Worm (Caenorhabditis elegans) whole organism, young adult: ENCODE measurements around the gene exos-1.
A peak's percentile ranks its signal among the peaks of the same experiment; 100 is the strongest.

Source experiments
- F10E7.11 ChIP-seq: sonication (generic microtip); optimal IDR thresholded peaks from 2 replicates; lab custom pipeline; 2017; ENCODE audit warnings: mild to moderate bottlenecking, missing genetic modification characterization, moderate library complexity, missing compliant biosample characterization
- F22D6.2 ChIP-seq: sonication (generic microtip); optimal IDR thresholded peaks from 2 replicates; lab custom pipeline; 2016; ENCODE audit warnings: mild to moderate bottlenecking, missing genetic modification characterization, missing compliant biosample characterization
- F39B2.1 ChIP-seq: fragments of 200-800 bp; sonication (Bioruptor generic); IDR thresholded peaks from 2 replicates; pipeline ENCODE4 v1.3.6; 2022; ENCODE audit warnings: missing genetic modification reagents, missing genetic modification characterization, missing compliant biosample characterization
- F49E8.2 ChIP-seq: sonication (generic microtip); optimal IDR thresholded peaks from 3 replicates; lab custom pipeline; 2017; ENCODE audit warnings: missing genetic modification characterization, mild to moderate bottlenecking, missing compliant biosample characterization, antibody characterized with exemption, moderate library complexity; ENCODE audit not compliant: insufficient read depth
- F57C9.4 ChIP-seq: sonication (generic microtip); optimal IDR thresholded peaks from 2 replicates; lab custom pipeline; 2017; ENCODE audit warnings: mild to moderate bottlenecking, missing genetic modification characterization, missing compliant biosample characterization
- K11D2.4 ChIP-seq: fragments of 200-800 bp; sonication (Bioruptor generic); IDR thresholded peaks from 2 replicates; pipeline ENCODE4 v1.3.6; 2022; ENCODE audit warnings: missing genetic modification reagents, missing genetic modification characterization, missing compliant biosample characterization
- K12H6.12 ChIP-seq: fragments of 200-800 bp; sonication (Bioruptor generic); optimal IDR thresholded peaks from 2 replicates; lab custom pipeline; 2018; ENCODE audit warnings: mild to moderate bottlenecking, missing genetic modification characterization, missing compliant biosample characterization
- Y53G8AR.9 ChIP-seq: fragments of 200-800 bp; sonication (Bioruptor generic); conservative IDR thresholded peaks from 2 replicates; pipeline ENCODE4 v1.3.6; 2022; ENCODE audit warnings: missing genetic modification reagents, missing genetic modification characterization, missing compliant biosample characterization
- Y79H2A.3 ChIP-seq: fragments of 200-800 bp; sonication (Bioruptor generic); conservative IDR thresholded peaks from 2 replicates; pipeline ENCODE4 v1.3.6; 2022; ENCODE audit warnings: missing genetic modification reagents, missing genetic modification characterization, missing compliant biosample characterization
- atf-7 ChIP-seq: sonication (generic microtip); optimal IDR thresholded peaks from 2 replicates; lab custom pipeline; 2017; ENCODE audit warnings: mild to moderate bottlenecking, missing genetic modification characterization, missing compliant biosample characterization
- athp-1 ChIP-seq: sonication (generic microtip); optimal IDR thresholded peaks from 2 replicates; lab custom pipeline; 2017; ENCODE audit warnings: mild to moderate bottlenecking, missing genetic modification characterization, missing compliant biosample characterization
- attf-5 ChIP-seq: fragments of 200-800 bp; sonication (Bioruptor generic); optimal IDR thresholded peaks from 2 replicates; lab custom pipeline; 2018; ENCODE audit warnings: mild to moderate bottlenecking, missing genetic modification characterization, missing compliant biosample characterization
- attf-6 ChIP-seq: fragments of 200-800 bp; sonication (Bioruptor generic); IDR thresholded peaks from 2 replicates; pipeline ENCODE4 v1.3.6; 2022; ENCODE audit warnings: missing genetic modification reagents, missing genetic modification characterization, missing compliant biosample characterization
- ccch-3 ChIP-seq: fragments of 200-800 bp; sonication (Bioruptor generic); optimal IDR thresholded peaks from 2 replicates; lab custom pipeline; 2018; ENCODE audit warnings: mild to moderate bottlenecking, missing genetic modification characterization, missing compliant biosample characterization
- cebp-1 ChIP-seq, 2 experiments: fragments of 200-800 bp in 1 of 2; sonication (Bioruptor generic) in 1 of 2; sonication (generic microtip) in 1 of 2; IDR thresholded peaks in 1 of 2; optimal IDR thresholded peaks in 1 of 2; 2 replicates each; pipeline versions ENCODE4 v1.3.6 to Lab custom; 2017 to 2022; ENCODE audit warnings: missing compliant biosample characterization in 2 of 2, missing genetic modification characterization in 2 of 2, mild to moderate bottlenecking in 1 of 2, missing genetic modification reagents in 1 of 2, moderate library complexity in 1 of 2
- ceh-100 ChIP-seq: fragments of 200-800 bp; sonication (Bioruptor generic); IDR thresholded peaks from 2 replicates; pipeline ENCODE4 v1.3.6; 2022; ENCODE audit warnings: missing genetic modification reagents, missing genetic modification characterization, missing compliant biosample characterization
- dpl-1 ChIP-seq: fragments of 150-350 bp; optimal IDR thresholded peaks from 2 replicates; lab custom pipeline; 2014; ENCODE audit warnings: missing biosample characterization, missing genetic modification reagents, missing genetic modification characterization
- efl-1 ChIP-seq: fragments of 150-350 bp; optimal IDR thresholded peaks from 2 replicates; lab custom pipeline; 2014; ENCODE audit warnings: missing biosample characterization, missing genetic modification reagents, missing genetic modification characterization
- egl-18 ChIP-seq: fragments of 200-800 bp; sonication (Bioruptor generic); IDR thresholded peaks from 2 replicates; pipeline ENCODE4 v1.3.6; 2022; ENCODE audit warnings: missing genetic modification reagents, missing genetic modification characterization, missing compliant biosample characterization
- egrh-3 ChIP-seq: fragments of 200-800 bp; sonication (Bioruptor generic); IDR thresholded peaks from 2 replicates; pipeline ENCODE4 v1.3.6; 2022; ENCODE audit warnings: missing genetic modification reagents, missing genetic modification characterization, missing compliant biosample characterization
- hrde-1 ChIP-seq: sonication (generic microtip); optimal IDR thresholded peaks from 2 replicates; lab custom pipeline; 2016; ENCODE audit warnings: missing genetic modification characterization, mild to moderate bottlenecking, missing compliant biosample characterization, moderate library complexity, missing genotype, missing genetic modification reagents, borderline replicate concordance
- lin-26 ChIP-seq: fragments of 200-800 bp; sonication (Bioruptor generic); IDR thresholded peaks from 2 replicates; pipeline ENCODE4 v1.3.6; 2022; ENCODE audit warnings: missing genetic modification reagents, missing genetic modification characterization, missing compliant biosample characterization
- lir-1 ChIP-seq: fragments of 200-800 bp; sonication (Bioruptor generic); conservative IDR thresholded peaks from 2 replicates; pipeline ENCODE4 v1.3.6; 2022; ENCODE audit warnings: missing genetic modification reagents, missing genetic modification characterization, missing compliant biosample characterization
- lsy-27 ChIP-seq: sonication (generic microtip); optimal IDR thresholded peaks from 2 replicates; lab custom pipeline; 2017; ENCODE audit warnings: missing genetic modification characterization, mild to moderate bottlenecking, missing compliant biosample characterization, antibody characterized with exemption, missing genotype, borderline replicate concordance; ENCODE audit not compliant: insufficient read depth
- madf-8 ChIP-seq: fragments of 200-800 bp; sonication (Bioruptor generic); conservative IDR thresholded peaks from 2 replicates; pipeline ENCODE4 v1.3.6; 2022; ENCODE audit warnings: missing genetic modification reagents, missing genetic modification characterization, missing compliant biosample characterization
- mcd-1 ChIP-seq: fragments of 200-800 bp; sonication (Bioruptor generic); IDR thresholded peaks from 2 replicates; pipeline ENCODE4 v1.3.6; 2022; ENCODE audit warnings: missing genetic modification reagents, missing genetic modification characterization, missing compliant biosample characterization
- nfyb-1 ChIP-seq: fragments of 200-800 bp; sonication (Bioruptor generic); IDR thresholded peaks from 2 replicates; pipeline ENCODE4 v1.3.6; 2022; ENCODE audit warnings: missing genetic modification reagents, missing genetic modification characterization, missing compliant biosample characterization
- nhr-120 ChIP-seq: fragments of 200-800 bp; sonication (Bioruptor generic); IDR thresholded peaks from 2 replicates; pipeline ENCODE4 v1.3.6; 2022; ENCODE audit warnings: missing genetic modification characterization, missing compliant biosample characterization
- nhr-90 ChIP-seq: sonication (generic microtip); optimal IDR thresholded peaks from 2 replicates; lab custom pipeline; 2016; ENCODE audit warnings: missing genotype, mild to moderate bottlenecking, missing genetic modification characterization, missing compliant biosample characterization
- pha-4 ChIP-seq: fragments of 150-350 bp; sonication (generic microtip); optimal IDR thresholded peaks from 2 replicates; lab custom pipeline; 2014; ENCODE audit warnings: missing biosample characterization, missing genetic modification reagents, missing genetic modification characterization
- repo-1 ChIP-seq: sonication (generic microtip); optimal IDR thresholded peaks from 2 replicates; lab custom pipeline; 2017; ENCODE audit warnings: mild to moderate bottlenecking, missing genetic modification characterization, missing compliant biosample characterization
- rpc-1 ChIP-seq, 2 experiments: fragments of 150-350 bp in 1 of 2; sonication (generic microtip) in 1 of 2; optimal IDR thresholded peaks; 2 replicates each; lab custom pipeline; 2014 to 2018; ENCODE audit warnings: missing biosample characterization in 1 of 2, missing genetic modification characterization in 1 of 2, missing genetic modification reagents in 1 of 2, missing genotype in 1 of 2
- snpc-4 ChIP-seq, 5 experiments: fragments of 150-350 bp in 1 of 5; sonication (generic microtip) in 4 of 5; optimal IDR thresholded peaks; 2 replicates each; lab custom pipeline; 2014 to 2018; ENCODE audit warnings: missing genetic modification characterization in 5 of 5, missing biosample characterization in 3 of 5, antibody characterized with exemption in 2 of 5, mild to moderate bottlenecking in 2 of 5, missing compliant biosample characterization in 2 of 5, missing genotype in 2 of 5, moderate library complexity in 2 of 5, missing genetic modification reagents in 1 of 5
- tlf-1 ChIP-seq: fragments of 200-800 bp; sonication (Bioruptor generic); optimal IDR thresholded peaks from 2 replicates; lab custom pipeline; 2018; ENCODE audit warnings: mild to moderate bottlenecking, missing genetic modification characterization, missing compliant biosample characterization
- unc-130 ChIP-seq: sonication (generic microtip); optimal IDR thresholded peaks from 2 replicates; lab custom pipeline; 2016; ENCODE audit warnings: missing genetic modification reagents, missing genetic modification characterization, missing compliant biosample characterization
- ztf-25 ChIP-seq: fragments of 200-800 bp; sonication (Bioruptor generic); IDR thresholded peaks from 2 replicates; pipeline ENCODE4 v1.3.6; 2022; ENCODE audit warnings: missing genetic modification reagents, missing genetic modification characterization, missing compliant biosample characterization
- ztf-28 ChIP-seq: fragments of 200-800 bp; sonication (Bioruptor generic); IDR thresholded peaks from 2 replicates; pipeline ENCODE4 v1.3.6; 2022; ENCODE audit warnings: missing genetic modification reagents, missing genetic modification characterization, missing compliant biosample characterization

exos-1 gene

DNA sequence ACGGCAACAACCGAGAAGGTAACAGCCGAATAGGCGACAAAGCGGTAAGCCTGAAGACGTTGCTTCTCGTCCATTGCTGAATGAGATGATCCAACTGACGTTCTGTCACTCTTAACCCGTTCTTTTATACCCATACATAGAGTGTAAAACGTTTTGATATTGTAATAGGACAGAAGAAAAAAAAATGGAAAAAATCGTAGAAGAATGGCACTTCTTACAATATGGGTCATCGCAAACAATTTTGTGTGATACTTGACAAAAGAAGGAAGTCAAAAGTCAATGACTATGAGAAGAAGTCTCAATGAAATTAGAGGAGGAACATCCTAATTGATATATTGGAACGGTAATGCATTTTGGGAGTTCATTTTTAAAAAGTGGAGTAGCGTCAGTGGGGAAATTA, 25.7 kb upstream of the exos-1 start, which contains the start of gene col-92:
Gene col-92 (minus strand): TSS at position 101 of the 400 bp plus-strand sequence.
- TF ChIP-seq Y79H2A.3 (GFP tag; lab: Robert Waterston, UW), result no peak
- TF ChIP-seq F39B2.1 (GFP tag; lab: Robert Waterston, UW), result no peak
- no peak for TF ChIP-seq dpl-1 (GFP tag; lab: Kevin White, UChicago)
- no peak for TF ChIP-seq K11D2.4 (GFP tag; lab: Robert Waterston, UW)
- TF ChIP-seq rpc-1 (optimal IDR thresholded peaks at IDR 0.05; lab: Kevin White, UChicago), result no peak
- no peak for TF ChIP-seq rpc-1 (tag; optimal IDR thresholded peaks at IDR 0.05; lab: Kevin White, UChicago)
- no peak for TF ChIP-seq attf-5 (GFP tag; lab: Kevin White, UChicago)

- TF ChIP-seq nhr-120 (0 out of 2 replicates have a peak, but pooled peaks have one; percentile 26), lin-26 (GFP tag; lab: Robert Waterston, UW) (peak; percentile 38; the same call in 1 of the 2 replicates), mcd-1 (GFP tag; lab: Robert Waterston, UW) (peak; percentile 38; the same call in 1 of the 2 replicates), egrh-3 (GFP tag; lab: Robert Waterston, UW) (peak; percentile 97)
Measured at ce11 chrIII:10984749-10985148, 24.1 kb upstream of the exos-1 start.

ce11 chrIII:10985559-10986036, 23.2 kb upstream of the exos-1 start, which contains the start of gene col-93:
col-93 (minus strand) TSS chrIII:10985609.
- TF ChIP-seq F49E8.2 (tag; lab: Kevin White, UChicago) (no peak), cebp-1 (GFP tag; IDR thresholded peaks at IDR 0.05; lab: Robert Waterston, UW) (no peak), cebp-1 (tag; optimal IDR thresholded peaks at IDR 0.05; lab: Kevin White, UChicago) (no peak), attf-5 (GFP tag; lab: Kevin White, UChicago) (no peak), K12H6.12 (tag; lab: Kevin White, UChicago) (no peak), nhr-90 (tag; lab: Kevin White, UChicago) (no peak), madf-8 (no peak), repo-1 (no peak), dpl-1 (GFP tag; lab: Kevin White, UChicago) (no peak), Y53G8AR.9 (no peak), ztf-28 (GFP tag; lab: Robert Waterston, UW) (no peak), ztf-25 (no peak), ccch-3 (no peak)

ce11 chrIII:10987561-10988184, 21.2 kb upstream of the exos-1 start, which contains the start of gene col-94:
col-94 (minus strand) TSS chrIII:10987873.
- no peak for TF ChIP-seq snpc-4 (GFP tag; optimal IDR thresholded peaks at IDR 0.05; lab: Kevin White, UChicago)
- TF ChIP-seq snpc-4 (tag; optimal IDR thresholded peaks at IDR 0.05; lab: Kevin White, UChicago), result peak in 1 of 4 experiments; percentile 11
- no peak for TF ChIP-seq attf-6 (GFP tag; lab: Robert Waterston, UW)
- no peak for TF ChIP-seq tlf-1 (GFP tag; lab: Kevin White, UChicago)
- TF ChIP-seq, all 124 proteins: peak for 1

DNA sequence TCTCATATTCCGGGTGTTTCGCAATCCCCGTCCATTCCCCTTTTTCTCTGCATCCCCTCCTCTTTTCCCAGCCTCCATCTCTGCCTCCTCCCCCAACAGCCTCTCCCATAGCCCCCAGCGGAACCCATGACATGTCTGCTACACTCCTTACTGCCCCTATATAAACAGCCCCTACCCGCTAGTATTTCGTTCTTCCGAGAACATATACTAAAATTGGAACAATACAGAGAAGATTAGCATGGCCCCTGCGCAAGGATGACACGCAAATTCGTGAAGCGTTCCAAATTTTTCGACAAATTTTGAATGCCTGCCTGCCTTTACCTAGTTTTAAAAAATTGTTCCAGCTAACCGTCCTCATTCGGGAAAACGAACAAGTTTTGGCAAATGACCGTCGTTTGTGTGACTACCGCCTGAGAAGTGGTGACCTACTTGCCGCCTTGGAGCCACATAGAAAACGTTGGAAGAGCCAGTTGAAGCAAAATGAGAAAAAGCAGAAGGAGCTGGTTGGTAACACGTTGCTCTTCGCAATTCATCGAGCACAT, 19.3 kb upstream of the exos-1 start:
- peak; percentile 94 for TF ChIP-seq nhr-90 (tag; lab: Kevin White, UChicago)
- TF ChIP-seq egl-18 (GFP tag; lab: Robert Waterston, UW), result peak; percentile 91
- peak; percentile 96 for TF ChIP-seq atf-7 (tag; lab: Kevin White, UChicago)
- peak; percentile 85 for TF ChIP-seq unc-130 (GFP tag; lab: Kevin White, UChicago)
- TF ChIP-seq lsy-27 (tag; lab: Kevin White, UChicago), result peak; percentile 84
- peak; percentile 84 for TF ChIP-seq F22D6.2 (tag; lab: Kevin White, UChicago)
- TF ChIP-seq efl-1 (GFP tag; lab: Kevin White, UChicago), result no peak
- TF ChIP-seq athp-1 (tag; lab: Kevin White, UChicago), result peak; percentile 94
- peak; percentile 98 for TF ChIP-seq nfyb-1 (GFP tag; lab: Robert Waterston, UW)
- peak; percentile 95 for TF ChIP-seq F10E7.11 (tag; lab: Kevin White, UChicago)
- TF ChIP-seq pha-4, result no peak
- peak; percentile 90 for TF ChIP-seq lir-1 (GFP tag; lab: Robert Waterston, UW)
- peak; percentile 85 for TF ChIP-seq egrh-3 (GFP tag; lab: Robert Waterston, UW)
- TF ChIP-seq F49E8.2 (tag; lab: Kevin White, UChicago), result peak; percentile 78
- TF ChIP-seq ceh-100, result peak; percentile 89
- TF ChIP-seq hrde-1, result peak; percentile 94
- TF ChIP-seq F57C9.4 (tag; lab: Kevin White, UChicago), result peak; percentile 76
